Fruit fly (Drosophila melanogaster) whole organism, wandering third instar larva: ENCODE data around the gene scny.

Source experiments
- Abd-B ChIP-seq: fragments of >200 bp; optimal IDR thresholded peaks from 2 replicates; lab custom pipeline; 2017; ENCODE audit warnings: missing biosample characterization, missing genetic modification characterization
- CG32264 ChIP-seq: fragments of 200-800 bp; sonication (Bioruptor generic); optimal IDR thresholded peaks from 2 replicates; lab custom pipeline; 2016; ENCODE audit warnings: missing biosample characterization, missing genetic modification characterization
- CG9705 ChIP-seq: fragments of 200-800 bp; sonication (Bioruptor generic); optimal IDR thresholded peaks from 2 replicates; lab custom pipeline; 2018; ENCODE audit warnings: missing biosample characterization, mild to moderate bottlenecking, missing genetic modification characterization
- CrebA ChIP-seq: fragments of 200-800 bp; sonication (Bioruptor generic); optimal IDR thresholded peaks from 2 replicates; lab custom pipeline; 2016; ENCODE audit warnings: missing biosample characterization, mild to moderate bottlenecking, missing genetic modification characterization, borderline replicate concordance
- Dfd ChIP-seq: fragments of >200 bp; optimal IDR thresholded peaks from 2 replicates; lab custom pipeline; 2017; ENCODE audit warnings: missing biosample characterization, missing genetic modification characterization
- Dif ChIP-seq: fragments of 200-275, 200-300 bp; sonication (Bioruptor generic); optimal IDR thresholded peaks from 2 replicates; lab custom pipeline; 2018; ENCODE audit warnings: missing biosample characterization, missing genetic modification characterization; ENCODE audit not compliant: partially characterized antibody
- HLH106 ChIP-seq: fragments of 200-800 bp; optimal IDR thresholded peaks from 3 replicates; lab custom pipeline; 2019; ENCODE audit warnings: missing biosample characterization, mild to moderate bottlenecking, missing genetic modification characterization, moderate library complexity
- Hnf4 ChIP-seq: fragments of 200-800 bp; sonication (Bioruptor generic); optimal IDR thresholded peaks from 2 replicates; lab custom pipeline; 2016; ENCODE audit warnings: missing biosample characterization, mild to moderate bottlenecking, missing genetic modification characterization
- Hr78 ChIP-seq: fragments of >200 bp; optimal IDR thresholded peaks from 2 replicates; lab custom pipeline; 2017; ENCODE audit warnings: missing biosample characterization, missing genetic modification characterization
- Hr83 ChIP-seq: fragments of 200-300 bp; sonication (Bioruptor generic); optimal IDR thresholded peaks from 2 replicates; lab custom pipeline; 2016; ENCODE audit warnings: missing biosample characterization, mild to moderate bottlenecking, missing genetic modification characterization, moderate library complexity; ENCODE audit not compliant: poor library complexity, severe bottlenecking
- Jra ChIP-seq: sonication (Bioruptor generic); optimal IDR thresholded peaks from 2 replicates; lab custom pipeline; 2016; ENCODE audit warnings: missing biosample characterization, missing genetic modification characterization
- Mio ChIP-seq: sonication (Bioruptor generic); optimal IDR thresholded peaks from 2 replicates; lab custom pipeline; 2016; ENCODE audit warnings: missing biosample characterization, missing genetic modification characterization
- Myc ChIP-seq: fragments of >200 bp; optimal IDR thresholded peaks from 2 replicates; lab custom pipeline; 2017
- N ChIP-seq: fragments of >200 bp; optimal IDR thresholded peaks from 2 replicates; lab custom pipeline; 2018; ENCODE audit warnings: missing biosample characterization, missing external identifiers, missing genetic modification characterization
- OdsH ChIP-seq: fragments of 200-800 bp; sonication (Bioruptor generic); optimal IDR thresholded peaks from 2 replicates; lab custom pipeline; 2016; ENCODE audit warnings: missing biosample characterization, mild to moderate bottlenecking, missing genetic modification characterization
- Sp1 ChIP-seq: fragments of 200-800 bp; sonication (Bioruptor generic); optimal IDR thresholded peaks from 3 replicates; lab custom pipeline; 2019; ENCODE audit warnings: missing biosample characterization, mild to moderate bottlenecking, missing genetic modification characterization, moderate library complexity
- Vsx2 ChIP-seq: fragments of 200-300, 225-300 bp; sonication (Bioruptor generic); optimal IDR thresholded peaks from 2 replicates; lab custom pipeline; 2018; ENCODE audit warnings: missing biosample characterization, missing genetic modification characterization; ENCODE audit not compliant: partially characterized antibody
- br ChIP-seq: fragments of 200-800 bp; sonication (Bioruptor generic); optimal IDR thresholded peaks from 2 replicates; lab custom pipeline; 2016; ENCODE audit warnings: missing biosample characterization, missing genetic modification characterization
- brk ChIP-seq: fragments of 200-800 bp; sonication (Bioruptor generic); optimal IDR thresholded peaks from 2 replicates; lab custom pipeline; 2016; ENCODE audit warnings: missing biosample characterization, mild to moderate bottlenecking, missing genetic modification characterization
- dl ChIP-seq, 2 experiments: fragments of 175-275, 200-275 bp in 1 of 2; fragments of 200-275 bp in 1 of 2; sonication (Bioruptor generic); optimal IDR thresholded peaks; lab custom pipeline; 2018; ENCODE audit warnings: mild to moderate bottlenecking in 2 of 2, missing biosample characterization in 2 of 2, missing genetic modification characterization in 2 of 2, moderate library complexity in 2 of 2; ENCODE audit not compliant: partially characterized antibody in 2 of 2, insufficient read depth in 1 of 2
- dmrt93B ChIP-seq: fragments of 200-800 bp; sonication (Bioruptor generic); optimal IDR thresholded peaks from 2 replicates; lab custom pipeline; 2018; ENCODE audit warnings: missing biosample characterization, mild to moderate bottlenecking, missing genetic modification characterization
- foxo ChIP-seq, 2 experiments: fragments of 200-800 bp; sonication (Bioruptor generic); optimal IDR thresholded peaks; 2 replicates in 1 of 2; 3 replicates in 1 of 2; lab custom pipeline; 2016 to 2017; ENCODE audit warnings: missing biosample characterization in 2 of 2, missing genetic modification characterization in 2 of 2
- fru ChIP-seq: fragments of 200-800 bp; sonication (Bioruptor generic); optimal IDR thresholded peaks from 3 replicates; lab custom pipeline; 2016; ENCODE audit warnings: missing biosample characterization, mild to moderate bottlenecking, missing genetic modification characterization
- h ChIP-seq: fragments of 200-800 bp; sonication (Bioruptor generic); optimal IDR thresholded peaks from 3 replicates; lab custom pipeline; 2016; ENCODE audit warnings: missing biosample characterization, mild to moderate bottlenecking, missing genetic modification characterization
- jim ChIP-seq: fragments of 175-275, 200-325 bp; sonication (Bioruptor generic); optimal IDR thresholded peaks from 2 replicates; lab custom pipeline; 2016; ENCODE audit warnings: missing biosample characterization, mild to moderate bottlenecking, missing genetic modification characterization
- psq ChIP-seq: fragments of 200-800 bp; sonication (Bioruptor generic); optimal IDR thresholded peaks from 3 replicates; lab custom pipeline; 2017; ENCODE audit warnings: missing biosample characterization, mild to moderate bottlenecking, missing genetic modification characterization, moderate library complexity
- rgr ChIP-seq: fragments of 200-800 bp; sonication (Bioruptor generic); optimal IDR thresholded peaks from 3 replicates; lab custom pipeline; 2016; ENCODE audit warnings: missing biosample characterization, mild to moderate bottlenecking, missing genetic modification characterization
- sage ChIP-seq: fragments of 200-800 bp; sonication (Bioruptor generic); optimal IDR thresholded peaks from 2 replicates; lab custom pipeline; 2016; ENCODE audit warnings: missing biosample characterization, mild to moderate bottlenecking, missing genetic modification characterization
- sv ChIP-seq: fragments of 200-800 bp; sonication (Bioruptor generic); optimal IDR thresholded peaks from 3 replicates; lab custom pipeline; 2016; ENCODE audit warnings: missing biosample characterization, missing genetic modification characterization
- tai ChIP-seq: sonication (Bioruptor generic); optimal IDR thresholded peaks from 2 replicates; lab custom pipeline; 2016; ENCODE audit warnings: missing biosample characterization, missing genetic modification characterization
- usp ChIP-seq: fragments of >200 bp; optimal IDR thresholded peaks from 2 replicates; lab custom pipeline; 2017; ENCODE audit warnings: missing biosample characterization, missing genetic modification characterization
- woc ChIP-seq: sonication (Bioruptor generic); optimal IDR thresholded peaks from 2 replicates; lab custom pipeline; 2016; ENCODE audit warnings: missing biosample characterization, mild to moderate bottlenecking, missing genetic modification characterization

Gene scny

dm6 chr3L:5793967-5794366 lies 25.2 kb downstream of the scny start, which contains the start of gene Bre1:
Bre1 (minus strand) TSS chr3L:5794192.
- no peak for TF ChIP-seq fru (GFP tag; lab: Kevin White, UChicago)
- TF ChIP-seq h (GFP tag; lab: Kevin White, UChicago), result no peak
- TF ChIP-seq Hr78, result no peak
- no peak for TF ChIP-seq woc (GFP tag; lab: Kevin White, UChicago)
- no peak for TF ChIP-seq sv (GFP tag; lab: Kevin White, UChicago)

- TF ChIP-seq HLH106 (tag; lab: Kevin White, UChicago), result no peak
- TF ChIP-seq CG32264 (GFP tag; lab: Kevin White, UChicago), result no peak
- no peak for TF ChIP-seq CG9705 (GFP tag; lab: Kevin White, UChicago)
Measured at dm6 chr3L:5796493-5796998, 27.7 kb downstream of the scny start, which contains the start of gene Tektin-C. Tektin-C (minus strand) TSS chr3L:5796543.

- TF ChIP-seq fru (GFP tag; lab: Kevin White, UChicago) (no peak), Myc (lab: Kevin White, UChicago) (peak; percentile 15)
- TF ChIP-seq, all 38 proteins: peak for 1
Measured at dm6 chr3L:5797274-5797673, 28.5 kb downstream of the scny start.

- no peak for TF ChIP-seq CG9705 (GFP tag; lab: Kevin White, UChicago)
- no peak for TF ChIP-seq Myc (lab: Kevin White, UChicago)
- peak; percentile 16 for TF ChIP-seq psq (GFP tag; lab: Kevin White, UChicago)
- no peak for TF ChIP-seq CG32264 (GFP tag; lab: Kevin White, UChicago)
- peak; percentile 41 for TF ChIP-seq Sp1 (GFP tag; lab: Kevin White, UChicago)
Measured at dm6 chr3L:5802063-5802531, 33.3 kb downstream of the scny start.

dm6 chr3L:5802733-5803132 lies 33.9 kb downstream of the scny start, which contains the start of gene CG42272:
CG42272 (plus strand) TSS chr3L:5803033.
- TF ChIP-seq Vsx2, result no peak
- no peak for TF ChIP-seq sage (GFP tag; lab: Kevin White, UChicago)
- TF ChIP-seq usp (GFP tag; lab: Kevin White, UChicago), result no peak
- TF ChIP-seq sv (GFP tag; lab: Kevin White, UChicago), result no peak
- no peak for TF ChIP-seq tai (GFP tag; lab: Kevin White, UChicago)
- TF ChIP-seq Abd-B (GFP tag; lab: Kevin White, UChicago), result no peak
- no peak for TF ChIP-seq OdsH (GFP tag; lab: Kevin White, UChicago)
- TF ChIP-seq Mio, result no peak
- TF ChIP-seq Dif (GFP tag; lab: Kevin White, UChicago), result no peak
- no peak for TF ChIP-seq CrebA (GFP tag; lab: Kevin White, UChicago)

dm6 chr3L:5807370-5808100 lies 38.7 kb downstream of the scny start:
- TF ChIP-seq Jra (GFP tag; lab: Kevin White, UChicago), result no peak
- no peak for TF ChIP-seq tai (GFP tag; lab: Kevin White, UChicago)
- TF ChIP-seq brk, result no peak
- no peak for TF ChIP-seq foxo (GFP tag; optimal IDR thresholded peaks at IDR 0.05; lab: Kevin White, UChicago)
- no peak for TF ChIP-seq usp (GFP tag; lab: Kevin White, UChicago)
- no peak for TF ChIP-seq Abd-B (GFP tag; lab: Kevin White, UChicago)
- TF ChIP-seq sv (GFP tag; lab: Kevin White, UChicago), result no peak
- no peak for TF ChIP-seq Myc (lab: Kevin White, UChicago)
- TF ChIP-seq, all 38 proteins: peak for 0

dm6 chr3L:5808101-5808433 lies 39.3 kb downstream of the scny start:
- TF ChIP-seq br (GFP tag; lab: Kevin White, UChicago) (peak; percentile 19), fru (GFP tag; lab: Kevin White, UChicago) (peak; percentile 69), OdsH (GFP tag; lab: Kevin White, UChicago) (no peak), foxo (GFP tag; optimal IDR thresholded peaks at IDR 0.05; lab: Kevin White, UChicago) (peak in 1 of 2 experiments; percentile 48), dl (GFP tag; optimal IDR thresholded peaks at IDR 0.05; lab: Kevin White, UChicago; ENCODE audit: insufficient read depth in 1 of 2, partially characterized antibody in 2 of 2) (no peak), Mio (no peak), Dif (GFP tag; lab: Kevin White, UChicago) (no peak), Hnf4 (peak; percentile 21), Hr83 (no peak), Jra (GFP tag; lab: Kevin White, UChicago) (no peak), rgr (peak; percentile 28), dmrt93B (no peak), Dfd (no peak), brk (no peak), sv (GFP tag; lab: Kevin White, UChicago) (no peak), jim (GFP tag; lab: Kevin White, UChicago) (no peak), N (no peak), h (GFP tag; lab: Kevin White, UChicago) (peak; percentile 42), woc (GFP tag; lab: Kevin White, UChicago) (peak; percentile 26), Vsx2 (no peak), Hr78 (no peak), Sp1 (GFP tag; lab: Kevin White, UChicago) (no peak)
